Worm (Caenorhabditis elegans): ENCODE results near the gene snf-7.

DNA sequence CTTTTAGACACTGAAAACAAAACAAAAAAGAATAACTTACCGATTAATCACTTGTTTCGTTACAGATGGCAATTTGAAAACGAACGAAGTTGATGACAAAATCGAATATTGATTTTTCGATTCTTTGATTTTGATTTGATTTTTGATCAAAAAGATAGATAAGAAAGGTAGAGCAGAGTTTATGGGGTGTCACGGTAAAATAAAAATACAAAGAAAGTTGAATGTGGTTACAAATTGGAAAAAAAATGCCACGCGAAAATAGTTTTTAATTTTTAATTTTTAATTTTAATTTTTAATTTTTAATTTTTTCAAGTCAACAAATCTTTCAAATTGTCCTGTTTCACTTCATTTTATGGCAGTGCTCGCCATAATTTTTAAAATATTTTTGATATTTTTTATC lies 50.1 kb downstream of the snf-7 start, which contains the start of gene F54F12.1:
- TF ChIP-seq ztf-29 (GFP tag; IDR thresholded peaks at IDR 0.05) (no peak), flt-1 (GFP tag; IDR thresholded peaks at IDR 0.05) (no peak), klf-2 (GFP tag; conservative IDR thresholded peaks at IDR 0.05) (no peak), ref-1 (GFP tag; conservative IDR thresholded peaks at IDR 0.05) (no peak), cog-1 (tag; optimal IDR thresholded peaks at IDR 0.05) (no peak), tab-1 (GFP tag; IDR thresholded peaks at IDR 0.05) (no peak)
